Fruit fly (Drosophila melanogaster): ENCODE results near the gene Nedd8.
A peak's percentile ranks its signal among the peaks of the same experiment; 100 is the strongest.

Nedd8 gene

dm6 chr2L:18954255-18954715, 2.6 kb upstream of the Nedd8 start, which contains the start of gene CG10621 (continued):
- peak; percentile 21; the same call in 1 of the 2 replicates for TF ChIP-seq amos (GFP tag; IDR thresholded peaks at IDR 0.05; ENCODE audit: partially characterized antibody)
- TF ChIP-seq CG34376 (GFP tag; optimal IDR thresholded peaks at IDR 0.05), result peak; percentile 99
- no peak for TF ChIP-seq Dad (GFP tag; optimal IDR thresholded peaks at IDR 0.05)
- no peak for TF ChIP-seq Ada2b (GFP tag; IDR thresholded peaks at IDR 0.05)
- TF ChIP-seq CG12236 (GFP tag; optimal IDR thresholded peaks at IDR 0.05), result no peak
- peak; percentile 34; the same call in 1 of the 3 replicates for TF ChIP-seq Dbx (GFP tag; IDR thresholded peaks at IDR 0.05)
- TF ChIP-seq CG16779 (GFP tag; IDR thresholded peaks at IDR 0.05), result no peak
- peak; percentile 23 for TF ChIP-seq Deaf1 (tag; optimal IDR thresholded peaks at IDR 0.05)
- TF ChIP-seq Hey (tag; optimal IDR thresholded peaks at IDR 0.05), result peak; percentile 68
- no peak for TF ChIP-seq Side (GFP tag; optimal IDR thresholded peaks at IDR 0.05)
- peak; percentile 3 for TF ChIP-seq CrebB (tag; optimal IDR thresholded peaks at IDR 0.05)
- peak; percentile 1 for TF ChIP-seq CG13296 (GFP tag; optimal IDR thresholded peaks at IDR 0.05)
- 0 out of 3 replicates have a peak, but pooled peaks have one; percentile 8 for TF ChIP-seq CG11456 (GFP tag; IDR thresholded peaks at IDR 0.05)
- 0 out of 3 replicates have a peak, but pooled peaks have one; percentile 39 for TF ChIP-seq ci (GFP tag; IDR thresholded peaks at IDR 0.05)
- peak; percentile 94; the same call in 3 of the 4 replicates for TF ChIP-seq chinmo (GFP tag; IDR thresholded peaks at IDR 0.05; ENCODE audit: partially characterized antibody)
- TF ChIP-seq corto (GFP tag; optimal IDR thresholded peaks at IDR 0.05), result peak; percentile 49

dm6 chr2L:18953512-18954254, 2.0 kb upstream of the Nedd8 start:
- TF ChIP-seq E2f1 (GFP tag; IDR thresholded peaks at IDR 0.05), result peak; percentile 26; the same call in 1 of the 2 replicates
- TF ChIP-seq CG6689 (GFP tag; IDR thresholded peaks at IDR 0.05), result 0 out of 2 replicates have a peak, but pooled peaks have one; percentile 23
- TF ChIP-seq CHES-1-like (GFP tag; optimal IDR thresholded peaks at IDR 0.05), result no peak
- peak; percentile 47 for TF ChIP-seq CG15269 (tag; optimal IDR thresholded peaks at IDR 0.05)
- TF ChIP-seq CG11696 (GFP tag; IDR thresholded peaks at IDR 0.05), result 0 out of 2 replicates have a peak, but pooled peaks have one; percentile 8
- TF ChIP-seq CG18262 (tag; optimal IDR thresholded peaks at IDR 0.05), result peak; percentile 54
- peak; percentile 42 for TF ChIP-seq CG30403 (GFP tag; optimal IDR thresholded peaks at IDR 0.05)
- peak; percentile 55 for TF ChIP-seq Hmr (GFP tag; optimal IDR thresholded peaks at IDR 0.05)
- TF ChIP-seq Xbp1 (GFP tag; optimal IDR thresholded peaks at IDR 0.05), result no peak
- peak; percentile 22 for TF ChIP-seq D19B (GFP tag; optimal IDR thresholded peaks at IDR 0.05)
- TF ChIP-seq CG8478 (optimal IDR thresholded peaks at IDR 0.05), result no peak
- peak; percentile 94 for TF ChIP-seq D19A (tag; optimal IDR thresholded peaks at IDR 0.05)
- TF ChIP-seq CG34376 (GFP tag; optimal IDR thresholded peaks at IDR 0.05), result peak; percentile 9
- no peak for TF ChIP-seq CG12299 (tag; optimal IDR thresholded peaks at IDR 0.05)
- no peak for TF ChIP-seq lmd (GFP tag; IDR thresholded peaks at IDR 0.05)
- TF ChIP-seq Opbp (GFP tag; IDR thresholded peaks at IDR 0.05; ENCODE audit: partially characterized antibody), result no peak
- TF ChIP-seq zfh2 (GFP tag; optimal IDR thresholded peaks at IDR 0.05), result no peak
- TF ChIP-seq CG8359 (GFP tag; optimal IDR thresholded peaks at IDR 0.05; ENCODE audit: borderline replicate concordance), result no peak
- TF ChIP-seq Hr51 (GFP tag; optimal IDR thresholded peaks at IDR 0.05), result peak in 1 of 2 experiments; percentile 37
- peak; percentile 8 for TF ChIP-seq BtbVII (GFP tag; optimal IDR thresholded peaks at IDR 0.05)
- no peak for TF ChIP-seq cad (GFP tag; optimal IDR thresholded peaks at IDR 0.05)
- no peak for TF ChIP-seq CG10654 (GFP tag; optimal IDR thresholded peaks at IDR 0.05)
- peak in 1 of 2 experiments; percentile 89 for TF ChIP-seq Pdp1 (GFP tag; optimal IDR thresholded peaks at IDR 0.05)
- no peak for TF ChIP-seq CG13296 (GFP tag; optimal IDR thresholded peaks at IDR 0.05)
- TF ChIP-seq pzg (GFP tag; optimal IDR thresholded peaks at IDR 0.05), result no peak
- TF ChIP-seq hth (optimal IDR thresholded peaks at IDR 0.05), result no peak
- no peak for TF ChIP-seq ara (GFP tag; IDR thresholded peaks at IDR 0.05)
- no peak for TF ChIP-seq HmgD (GFP tag; optimal IDR thresholded peaks at IDR 0.05)
- no peak for TF ChIP-seq CG18619 (GFP tag; optimal IDR thresholded peaks at IDR 0.05)
- TF ChIP-seq row (GFP tag; IDR thresholded peaks at IDR 0.05), result peak; percentile 66
- no peak for TF ChIP-seq CG10543 (GFP tag; optimal IDR thresholded peaks at IDR 0.05)
- peak; percentile 21 for TF ChIP-seq Hr3 (GFP tag; optimal IDR thresholded peaks at IDR 0.05)
- peak; percentile 9 for TF ChIP-seq CG6813 (GFP tag; optimal IDR thresholded peaks at IDR 0.05)
- peak; percentile 38 for TF ChIP-seq CG10209 (GFP tag; optimal IDR thresholded peaks at IDR 0.05)

Measured in whole organism, embryonic.